Fruit fly (Drosophila melanogaster) whole organism, embryonic: ENCODE results near the gene Mob3.

Source experiments
- CG11456 ChIP-seq: fragments of 200-800 bp; sonication (Bioruptor generic); IDR thresholded peaks from 3 replicates; pipeline ENCODE4 v1.3.6; 2022; ENCODE audit warnings: missing biosample characterization, missing genetic modification characterization
- CG12071 ChIP-seq: fragments of 200-800 bp; sonication (Bioruptor generic); optimal IDR thresholded peaks from 3 replicates; lab custom pipeline; 2018; ENCODE audit warnings: missing biosample characterization, mild to moderate bottlenecking, missing genetic modification characterization
- CG13624 ChIP-seq: fragments of 200-800 bp; sonication (Bioruptor generic); optimal IDR thresholded peaks from 2 replicates; lab custom pipeline; 2016; ENCODE audit warnings: missing biosample characterization, missing genetic modification characterization
- CG15073 ChIP-seq: fragments of 200-800 bp; sonication (Bioruptor generic); optimal IDR thresholded peaks from 2 replicates; lab custom pipeline; 2016; ENCODE audit warnings: missing biosample characterization, missing genetic modification characterization
- CG15269 ChIP-seq: fragments of 200-800 bp; sonication (Bioruptor generic); optimal IDR thresholded peaks from 2 replicates; lab custom pipeline; 2018; ENCODE audit warnings: missing biosample characterization, mild to moderate bottlenecking, missing genetic modification characterization, moderate library complexity
- CG17328 ChIP-seq: fragments of 200-800 bp; sonication (Bioruptor generic); IDR thresholded peaks from 2 replicates; pipeline ENCODE4 v1.3.6; 2022; ENCODE audit warnings: missing biosample characterization, missing genetic modification characterization
- CG2120 ChIP-seq: fragments of 200-800 bp; sonication (Bioruptor generic); optimal IDR thresholded peaks from 3 replicates; lab custom pipeline; 2016; ENCODE audit warnings: missing biosample characterization, missing genetic modification characterization
- CG30020 ChIP-seq: fragments of 200-800 bp; optimal IDR thresholded peaks from 2 replicates; lab custom pipeline; 2019; ENCODE audit warnings: missing biosample characterization, mild to moderate bottlenecking, missing genetic modification characterization, moderate library complexity
- CG32532 ChIP-seq: fragments of 200-800 bp; sonication (Bioruptor generic); IDR thresholded peaks from 2 replicates; pipeline ENCODE4 v1.3.6; 2022; ENCODE audit warnings: missing biosample characterization, missing genetic modification characterization
- CG33557 ChIP-seq: fragments of 200-800 bp; sonication (Bioruptor generic); optimal IDR thresholded peaks from 2 replicates; lab custom pipeline; 2019; ENCODE audit warnings: missing biosample characterization, mild to moderate bottlenecking, missing genetic modification characterization, moderate library complexity
- CG4282 ChIP-seq: fragments of 200-800 bp; sonication (Bioruptor generic); optimal IDR thresholded peaks from 2 replicates; lab custom pipeline; 2016; ENCODE audit warnings: missing biosample characterization, missing genetic modification characterization
- CG4854 ChIP-seq: fragments of 200-800 bp; sonication (Bioruptor generic); optimal IDR thresholded peaks from 2 replicates; lab custom pipeline; 2016; ENCODE audit warnings: missing biosample characterization, missing genetic modification characterization, inconsistent platforms
- CG6791 ChIP-seq: fragments of 200-800 bp; sonication (Bioruptor generic); IDR thresholded peaks from 3 replicates; pipeline ENCODE4 v1.3.6; 2022; ENCODE audit warnings: missing biosample characterization, missing genetic modification characterization; ENCODE audit not compliant: partially characterized antibody
- CG7357 ChIP-seq: fragments of 200-800 bp; sonication (Bioruptor generic); IDR thresholded peaks from 3 replicates; pipeline ENCODE4 v1.3.6; 2022; ENCODE audit warnings: missing biosample characterization, missing genetic modification characterization
- CG8924 ChIP-seq: fragments of 200-800 bp; optimal IDR thresholded peaks from 3 replicates; lab custom pipeline; 2019; ENCODE audit warnings: missing biosample characterization, mild to moderate bottlenecking, missing genetic modification characterization, moderate library complexity
- D ChIP-seq, 2 experiments: fragments of 200-800 bp in 1 of 2; fragments of >200 bp in 1 of 2; sonication (Bioruptor generic) in 1 of 2; optimal IDR thresholded peaks; 2 replicates in 1 of 2; 3 replicates in 1 of 2; lab custom pipeline; 2017; ENCODE audit warnings: mild to moderate bottlenecking in 1 of 2, missing biosample characterization in 1 of 2, missing genetic modification characterization in 1 of 2, missing genetic modification reagents in 1 of 2
- Deaf1 ChIP-seq: fragments of 200-800 bp; optimal IDR thresholded peaks from 3 replicates; lab custom pipeline; 2019; ENCODE audit warnings: missing biosample characterization, mild to moderate bottlenecking, missing genetic modification characterization, moderate library complexity
- Eip74EF ChIP-seq, 2 experiments: fragments of 200-800 bp in 1 of 2; fragments of >200 bp in 1 of 2; sonication (Bioruptor generic) in 1 of 2; optimal IDR thresholded peaks; 2 replicates each; lab custom pipeline; 2017 to 2019; ENCODE audit warnings: missing biosample characterization in 2 of 2, missing genetic modification characterization in 2 of 2, mild to moderate bottlenecking in 1 of 2, moderate library complexity in 1 of 2
- Gsc ChIP-seq: fragments of 200-800 bp; sonication (Bioruptor generic); IDR thresholded peaks from 2 replicates; pipeline ENCODE4 v1.3.6; 2022; ENCODE audit warnings: missing biosample characterization, missing genetic modification characterization
- Hmr ChIP-seq: fragments of 200-800 bp; sonication (Bioruptor generic); optimal IDR thresholded peaks from 3 replicates; lab custom pipeline; 2017; ENCODE audit warnings: mild to moderate bottlenecking, missing biosample characterization, missing genetic modification reagents, missing genetic modification characterization
- Lpt ChIP-seq: fragments of >200 bp; optimal IDR thresholded peaks from 2 replicates; lab custom pipeline; 2018; ENCODE audit warnings: missing biosample characterization, missing genetic modification characterization
- MTF-1 ChIP-seq: fragments of 200-800 bp; sonication (Bioruptor generic); optimal IDR thresholded peaks from 2 replicates; lab custom pipeline; 2018; ENCODE audit warnings: missing biosample characterization, mild to moderate bottlenecking, missing genetic modification characterization, borderline replicate concordance
- Pdp1 ChIP-seq, 2 experiments: fragments of 200-800 bp; sonication (Bioruptor generic); optimal IDR thresholded peaks; 3 replicates each; lab custom pipeline; 2016; ENCODE audit warnings: missing biosample characterization in 2 of 2, missing genetic modification characterization in 2 of 2, mild to moderate bottlenecking in 1 of 2, moderate library complexity in 1 of 2
- Spps ChIP-seq: fragments of 200-800 bp; sonication (Bioruptor generic); optimal IDR thresholded peaks from 2 replicates; lab custom pipeline; 2018; ENCODE audit warnings: missing biosample characterization, mild to moderate bottlenecking, missing genetic modification characterization
- TFAM ChIP-seq: fragments of 200-800 bp; sonication (Bioruptor generic); optimal IDR thresholded peaks from 2 replicates; lab custom pipeline; 2017; ENCODE audit warnings: missing biosample characterization, missing genetic modification characterization, inconsistent platforms
- Xbp1 ChIP-seq: fragments of 200-800 bp; sonication (Bioruptor generic); optimal IDR thresholded peaks from 3 replicates; lab custom pipeline; 2016; ENCODE audit warnings: missing biosample characterization, mild to moderate bottlenecking, missing genetic modification characterization
- Xrp1 ChIP-seq: fragments of 200-800 bp; sonication (Bioruptor generic); IDR thresholded peaks from 2 replicates; pipeline ENCODE4 v1.3.6; 2022; ENCODE audit warnings: missing biosample characterization, missing genetic modification characterization
- ap ChIP-seq: fragments of 200-800 bp; sonication (Bioruptor generic); IDR thresholded peaks from 2 replicates; pipeline ENCODE4 v1.3.6; 2022; ENCODE audit warnings: missing biosample characterization, missing genetic modification characterization
- da ChIP-seq: fragments of 200-800 bp; sonication (Bioruptor generic); optimal IDR thresholded peaks from 2 replicates; lab custom pipeline; 2016; ENCODE audit warnings: missing biosample characterization, missing genetic modification characterization
- dm ChIP-seq: fragments of 200-800 bp; sonication (Bioruptor generic); optimal IDR thresholded peaks from 3 replicates; lab custom pipeline; 2016; ENCODE audit warnings: missing biosample characterization, missing genetic modification characterization
- ems ChIP-seq: fragments of 200-800 bp; sonication (Bioruptor generic); optimal IDR thresholded peaks from 3 replicates; lab custom pipeline; 2016; ENCODE audit warnings: missing biosample characterization, missing genetic modification characterization
- ewg ChIP-seq: fragments of 200-800 bp; sonication (Bioruptor generic); optimal IDR thresholded peaks from 3 replicates; lab custom pipeline; 2017; ENCODE audit warnings: mild to moderate bottlenecking, missing biosample characterization, missing genetic modification reagents, missing genetic modification characterization
- gce ChIP-seq: fragments of 200-800 bp; sonication (Bioruptor generic); IDR thresholded peaks from 3 replicates; pipeline ENCODE4 v1.3.6; 2022; ENCODE audit warnings: missing biosample characterization, missing genetic modification characterization
- hkb ChIP-seq, 2 experiments: fragments of 200-800 bp in 1 of 2; fragments of >200 bp in 1 of 2; sonication (Bioruptor generic) in 1 of 2; IDR thresholded peaks in 1 of 2; optimal IDR thresholded peaks in 1 of 2; 2 replicates each; pipeline versions ENCODE4 v1.3.6 to Lab custom; 2017 to 2022; ENCODE audit warnings: missing biosample characterization in 1 of 2, missing genetic modification characterization in 1 of 2
- insv ChIP-seq, 2 experiments: fragments of 200-800 bp; sonication (Bioruptor generic); optimal IDR thresholded peaks; 3 replicates each; lab custom pipeline; 2016 to 2018; ENCODE audit warnings: missing biosample characterization in 2 of 2, missing genetic modification characterization in 2 of 2
- inv ChIP-seq: fragments of 200-800 bp; sonication (Bioruptor generic); IDR thresholded peaks from 2 replicates; pipeline ENCODE4 v1.3.6; 2022; ENCODE audit warnings: missing biosample characterization, missing genetic modification characterization; ENCODE audit not compliant: partially characterized antibody
- lab ChIP-seq: fragments of 200-800 bp; sonication (Bioruptor generic); optimal IDR thresholded peaks from 3 replicates; lab custom pipeline; 2017; ENCODE audit warnings: missing biosample characterization, missing genetic modification characterization, mild to moderate bottlenecking, moderate library complexity, missing genetic modification reagents
- lola ChIP-seq, 3 experiments: fragments of >200 bp in 2 of 3; fragments of 200-800 bp in 1 of 3; sonication (Bioruptor generic) in 1 of 3; optimal IDR thresholded peaks; 2 replicates each; lab custom pipeline; 2017 to 2019; ENCODE audit warnings: missing biosample characterization in 3 of 3, missing genetic modification characterization in 3 of 3, mild to moderate bottlenecking in 1 of 3, moderate library complexity in 1 of 3
- lov ChIP-seq, 2 experiments: fragments of 200-800 bp in 1 of 2; fragments of >200 bp in 1 of 2; sonication (Bioruptor generic) in 1 of 2; IDR thresholded peaks in 1 of 2; optimal IDR thresholded peaks in 1 of 2; 2 replicates in 1 of 2; 3 replicates in 1 of 2; pipeline versions ENCODE4 v1.3.6 to Lab custom; 2017 to 2022; ENCODE audit warnings: missing biosample characterization in 1 of 2, missing genetic modification characterization in 1 of 2
- nmo ChIP-seq: fragments of 200-800 bp; sonication (Bioruptor generic); optimal IDR thresholded peaks from 2 replicates; lab custom pipeline; 2018; ENCODE audit warnings: missing biosample characterization, mild to moderate bottlenecking, missing genetic modification characterization, moderate library complexity
- otp ChIP-seq: fragments of 200-800 bp; sonication (Bioruptor generic); IDR thresholded peaks from 3 replicates; pipeline ENCODE4, ENCODE4 v1.3.6; 2022; ENCODE audit warnings: missing biosample characterization, missing genetic modification characterization
- p53 ChIP-seq: fragments of 200-800 bp; sonication (Bioruptor generic); optimal IDR thresholded peaks from 2 replicates; lab custom pipeline; 2016; ENCODE audit warnings: missing biosample characterization, missing genetic modification characterization
- rib ChIP-seq: fragments of 200-800 bp; sonication (Bioruptor generic); IDR thresholded peaks from 2 replicates; pipeline ENCODE4 v1.3.6; 2022; ENCODE audit warnings: missing biosample characterization, missing genetic modification characterization
- sens-2 ChIP-seq: fragments of 200-800 bp; sonication (Bioruptor generic); IDR thresholded peaks from 2 replicates; pipeline ENCODE4 v1.3.6; 2022; ENCODE audit warnings: missing biosample characterization, missing genetic modification characterization
- sob ChIP-seq: fragments of 200-800 bp; sonication (Bioruptor generic); IDR thresholded peaks from 2 replicates; pipeline ENCODE4 v1.3.6; 2022; ENCODE audit warnings: missing biosample characterization, missing genetic modification characterization
- sug ChIP-seq: fragments of 200-800 bp; optimal IDR thresholded peaks from 2 replicates; lab custom pipeline; 2019; ENCODE audit warnings: missing biosample characterization, mild to moderate bottlenecking, missing genetic modification characterization, moderate library complexity
- tin ChIP-seq: fragments of 200-800 bp; sonication (Bioruptor generic); optimal IDR thresholded peaks from 3 replicates; lab custom pipeline; 2016; ENCODE audit warnings: missing biosample characterization, missing genetic modification characterization
- trh ChIP-seq: fragments of 200-800 bp; sonication (Bioruptor generic); optimal IDR thresholded peaks from 2 replicates; lab custom pipeline; 2016; ENCODE audit warnings: missing biosample characterization, missing genetic modification characterization
- ttk ChIP-seq: fragments of 200-800 bp; sonication (Bioruptor generic); IDR thresholded peaks from 2 replicates; pipeline ENCODE4 v2.1.2; 2022; ENCODE audit warnings: missing biosample characterization, missing genetic modification characterization

Gene Mob3

DNA sequence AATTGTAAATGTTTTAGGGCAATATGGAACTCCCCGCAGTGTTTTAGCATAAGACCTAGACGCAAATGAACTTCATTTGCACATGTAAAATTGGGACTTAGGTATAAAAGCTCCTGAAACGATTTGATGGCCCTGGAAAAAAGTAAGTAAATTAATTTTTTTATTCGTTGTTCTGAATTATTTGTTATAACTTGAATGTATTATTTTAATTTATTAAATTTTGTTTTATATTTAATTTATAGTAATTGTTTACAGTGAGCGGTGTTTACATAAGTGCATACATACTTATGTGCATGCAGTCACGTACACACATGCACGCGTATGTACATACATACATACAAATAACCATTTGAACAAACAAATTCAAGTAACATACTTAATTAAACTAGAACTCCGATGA lies 11.3 kb downstream of the Mob3 start (continued):
- no peak for TF ChIP-seq CG30020 (tag; lab: Kevin White, UChicago)
- TF ChIP-seq da, result no peak
- TF ChIP-seq Lpt (GFP tag; lab: Kevin White, UChicago), result no peak
- no peak for TF ChIP-seq CG15073 (GFP tag; lab: Kevin White, UChicago)
- TF ChIP-seq ttk (GFP tag; lab: Robert Waterston, UW), result no peak
- TF ChIP-seq lola (GFP tag; optimal IDR thresholded peaks at IDR 0.05; lab: Kevin White, UChicago), result peak in 1 of 3 experiments; percentile 45
- TF ChIP-seq D (optimal IDR thresholded peaks at IDR 0.05; lab: Kevin White, UChicago), result no peak
- TF ChIP-seq D (GFP tag; optimal IDR thresholded peaks at IDR 0.05; lab: Kevin White, UChicago), result peak; percentile 61
- peak; percentile 72 for TF ChIP-seq Xrp1 (GFP tag; lab: Robert Waterston, UW)
- no peak for TF ChIP-seq Eip74EF (GFP tag; optimal IDR thresholded peaks at IDR 0.05; lab: Kevin White, UChicago)
- no peak for TF ChIP-seq hkb (optimal IDR thresholded peaks at IDR 0.05; lab: Kevin White, UChicago)
- TF ChIP-seq hkb (GFP tag; IDR thresholded peaks at IDR 0.05; lab: Robert Waterston, UW), result peak; percentile 48
- TF ChIP-seq lab (GFP tag; lab: Kevin White, UChicago), result no peak
- no peak for TF ChIP-seq tin
- TF ChIP-seq sob (GFP tag; lab: Robert Waterston, UW), result no peak
- TF ChIP-seq inv (GFP tag; lab: Robert Waterston, UW), result no peak
- no peak for TF ChIP-seq CG12071
- TF ChIP-seq CG33557 (GFP tag; lab: Kevin White, UChicago), result no peak
- no peak for TF ChIP-seq MTF-1 (GFP tag; lab: Kevin White, UChicago)
- TF ChIP-seq Xbp1 (GFP tag; lab: Kevin White, UChicago), result no peak
- TF ChIP-seq Pdp1 (GFP tag; optimal IDR thresholded peaks at IDR 0.05; lab: Kevin White, UChicago), result peak in 1 of 2 experiments; percentile 60
- no peak for TF ChIP-seq Deaf1 (tag; lab: Kevin White, UChicago)
- no peak for TF ChIP-seq TFAM (GFP tag; lab: Kevin White, UChicago)
- no peak for TF ChIP-seq CG13624
- no peak for TF ChIP-seq ewg (GFP tag; lab: Kevin White, UChicago)
- no peak for TF ChIP-seq lov (optimal IDR thresholded peaks at IDR 0.05; lab: Kevin White, UChicago)
- no peak for TF ChIP-seq lov (GFP tag; IDR thresholded peaks at IDR 0.05; lab: Robert Waterston, UW)
- TF ChIP-seq otp (GFP tag; lab: Robert Waterston, UW), result no peak; the same call in 2 of the 3 replicates
- TF ChIP-seq insv (GFP tag; optimal IDR thresholded peaks at IDR 0.05; lab: Kevin White, UChicago), result no peak
- TF ChIP-seq CG4282 (GFP tag; lab: Kevin White, UChicago), result no peak
- TF ChIP-seq CG11456 (GFP tag; lab: Robert Waterston, UW), result no peak
- peak; percentile 44; the same call in 1 of the 3 replicates for TF ChIP-seq gce
- no peak for TF ChIP-seq CG7357 (GFP tag; lab: Robert Waterston, UW)
- TF ChIP-seq rib (GFP tag; lab: Robert Waterston, UW), result no peak
- no peak for TF ChIP-seq ems
- TF ChIP-seq sug, result no peak
- no peak for TF ChIP-seq dm
- no peak for TF ChIP-seq p53
- peak; percentile 54 for TF ChIP-seq Spps
- no peak for TF ChIP-seq Hmr (GFP tag; lab: Kevin White, UChicago)
- no peak for TF ChIP-seq CG4854 (GFP tag; lab: Kevin White, UChicago)
- TF ChIP-seq nmo (GFP tag; lab: Kevin White, UChicago), result peak; percentile 41
- no peak for TF ChIP-seq Gsc (GFP tag; lab: Robert Waterston, UW)
- TF ChIP-seq CG8924, result no peak
- no peak for TF ChIP-seq CG6791
- TF ChIP-seq CG15269 (tag; lab: Kevin White, UChicago), result no peak
- no peak for TF ChIP-seq CG2120 (GFP tag; lab: Kevin White, UChicago)
- TF ChIP-seq ap (GFP tag; lab: Robert Waterston, UW), result no peak
- TF ChIP-seq CG32532 (GFP tag; lab: Robert Waterston, UW), result no peak
- TF ChIP-seq trh (GFP tag; lab: Kevin White, UChicago), result no peak
- TF ChIP-seq sens-2 (GFP tag; lab: Robert Waterston, UW), result no peak
- TF ChIP-seq CG17328 (GFP tag; lab: Robert Waterston, UW), result 0 out of 2 replicates have a peak, but pooled peaks have one; percentile 31
